Worm (Caenorhabditis elegans) whole organism, L3 larva: ENCODE data around the gene gldi-7.

Source experiments
- ceh-16 ChIP-seq: sonication (generic microtip); optimal IDR thresholded peaks from 2 replicates; lab custom pipeline; 2017; ENCODE audit warnings: missing biosample characterization, missing genetic modification characterization
- daf-12 ChIP-seq: fragments of 150-350 bp; optimal IDR thresholded peaks from 2 replicates; lab custom pipeline; 2014; ENCODE audit warnings: missing biosample characterization, missing genetic modification reagents, missing genetic modification characterization

- TF ChIP-seq daf-12 (tag; lab: Kevin White, UChicago) (no peak), ceh-16 (no peak)
Observed at ce11 chrII:8568234-8568969, 37.4 kb upstream of the gldi-7 start.
